Worm (Caenorhabditis elegans): ENCODE measurements around the gene srt-7.

DNA sequence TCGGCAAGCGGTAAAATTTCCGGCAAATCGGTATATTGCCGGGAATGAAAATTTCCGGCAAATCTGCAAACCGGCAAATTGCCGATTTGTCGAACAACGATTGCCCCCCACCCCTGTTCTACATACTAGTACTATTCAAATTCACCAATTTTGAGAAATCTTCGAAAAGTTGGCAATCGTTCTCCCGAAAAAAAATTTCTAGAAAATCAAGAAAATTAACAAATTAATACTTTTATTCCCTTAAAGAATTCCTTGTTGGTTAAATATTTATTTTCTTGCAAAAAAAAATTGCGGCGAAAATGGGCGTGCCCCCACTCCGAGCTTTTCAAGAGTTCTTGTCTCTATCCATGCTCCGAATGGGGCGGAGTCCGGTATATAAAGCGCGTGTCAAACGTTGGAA, 27.3 kb upstream of the srt-7 start, which contains the start of gene C50H11.8:
- TF ChIP-seq hmbx-1 (tag; optimal IDR thresholded peaks at IDR 0.05) (no peak), ama-1 (optimal IDR thresholded peaks at IDR 0.05) (no peak), tbx-37 (GFP tag; conservative IDR thresholded peaks at IDR 0.05) (no peak), F13C5.2 (tag; optimal IDR thresholded peaks at IDR 0.05) (no peak), tra-4 (tag; optimal IDR thresholded peaks at IDR 0.05) (no peak), sea-1 (GFP tag; conservative IDR thresholded peaks at IDR 0.05) (no peak), hnd-1 (tag; optimal IDR thresholded peaks at IDR 0.05) (no peak), ceh-36 (tag; optimal IDR thresholded peaks at IDR 0.05) (no peak)
